Fruit fly (Drosophila melanogaster) whole organism, embryonic: Measurements from ENCODE around the gene Acat2.

Source experiments
- ATbp ChIP-seq: fragments of 200-800 bp; sonication (Bioruptor generic); optimal IDR thresholded peaks from 2 replicates; lab custom pipeline; 2017; ENCODE audit warnings: missing biosample characterization, mild to moderate bottlenecking, missing genetic modification characterization, missing genetic modification reagents
- Adf1 ChIP-seq: fragments of 200-800 bp; sonication (Bioruptor generic); IDR thresholded peaks from 2 replicates; pipeline ENCODE4 v1.3.6; 2022; ENCODE audit warnings: missing biosample characterization, missing genetic modification characterization
- Awh ChIP-seq: fragments of 200-800 bp; sonication (Bioruptor generic); IDR thresholded peaks from 2 replicates; pipeline ENCODE4, ENCODE4 v1.3.6; 2022; ENCODE audit warnings: missing biosample characterization, missing genetic modification characterization
- CG10267 ChIP-seq: fragments of 200-800 bp; sonication (Bioruptor generic); optimal IDR thresholded peaks from 2 replicates; lab custom pipeline; 2018; ENCODE audit warnings: missing biosample characterization, mild to moderate bottlenecking, missing genetic modification characterization, moderate library complexity
- CG10543 ChIP-seq: fragments of 200-800 bp; sonication (Bioruptor generic); optimal IDR thresholded peaks from 3 replicates; lab custom pipeline; 2017; ENCODE audit warnings: missing biosample characterization, mild to moderate bottlenecking, missing genetic modification characterization, moderate library complexity
- CG11093 ChIP-seq: fragments of 200-800 bp; sonication (Bioruptor generic); IDR thresholded peaks from 3 replicates; pipeline ENCODE4 v1.3.6; 2022; ENCODE audit warnings: missing biosample characterization, missing genetic modification characterization
- CG11695 ChIP-seq: fragments of 200-800 bp; sonication (Bioruptor generic); IDR thresholded peaks from 3 replicates; pipeline ENCODE4 v1.3.6; 2022; ENCODE audit warnings: missing biosample characterization, missing genetic modification characterization
- CG12769 ChIP-seq: fragments of 200-800 bp; sonication (Bioruptor generic); optimal IDR thresholded peaks from 2 replicates; lab custom pipeline; 2019; ENCODE audit warnings: missing biosample characterization, mild to moderate bottlenecking, missing genetic modification characterization, moderate library complexity
- CG13296 ChIP-seq: fragments of 200-800 bp; sonication (Bioruptor generic); optimal IDR thresholded peaks from 3 replicates; lab custom pipeline; 2018; ENCODE audit warnings: missing biosample characterization, mild to moderate bottlenecking, missing genetic modification characterization
- CG13624 ChIP-seq: fragments of 200-800 bp; sonication (Bioruptor generic); optimal IDR thresholded peaks from 2 replicates; lab custom pipeline; 2016; ENCODE audit warnings: missing biosample characterization, missing genetic modification characterization
- CG15514 ChIP-seq: fragments of 200-800 bp; sonication (Bioruptor generic); optimal IDR thresholded peaks from 3 replicates; lab custom pipeline; 2017; ENCODE audit warnings: missing biosample characterization, missing genetic modification characterization, mild to moderate bottlenecking, moderate library complexity, missing genetic modification reagents
- CG1603 ChIP-seq: fragments of 200-800 bp; sonication (Bioruptor generic); optimal IDR thresholded peaks from 2 replicates; lab custom pipeline; 2019; ENCODE audit warnings: missing biosample characterization, mild to moderate bottlenecking, missing genetic modification characterization, moderate library complexity
- CG17612 ChIP-seq: fragments of 200-800 bp; sonication (Bioruptor generic); IDR thresholded peaks from 2 replicates; pipeline ENCODE4 v1.3.6; 2022; ENCODE audit warnings: missing biosample characterization, missing genetic modification characterization
- CG2678 ChIP-seq: fragments of 200-800 bp; sonication (Bioruptor generic); optimal IDR thresholded peaks from 3 replicates; lab custom pipeline; 2019; ENCODE audit warnings: missing biosample characterization, mild to moderate bottlenecking, missing genetic modification characterization, moderate library complexity
- CG31224 ChIP-seq: fragments of 200-800 bp; sonication (Bioruptor generic); IDR thresholded peaks from 2 replicates; pipeline ENCODE4 v1.3.6; 2022; ENCODE audit warnings: missing biosample characterization, missing genetic modification characterization
- CG3281 ChIP-seq: fragments of 200-800 bp; sonication (Bioruptor generic); optimal IDR thresholded peaks from 3 replicates; lab custom pipeline; 2017; ENCODE audit warnings: missing biosample characterization, mild to moderate bottlenecking, missing genetic modification characterization
- CG5245 ChIP-seq: fragments of 200-800 bp; sonication (Bioruptor generic); optimal IDR thresholded peaks from 3 replicates; lab custom pipeline; 2016; ENCODE audit warnings: missing biosample characterization, missing genetic modification characterization
- CG6654 ChIP-seq: fragments of 200-800 bp; sonication (Bioruptor generic); optimal IDR thresholded peaks from 2 replicates; lab custom pipeline; 2017; ENCODE audit warnings: missing biosample characterization, mild to moderate bottlenecking, missing genetic modification characterization
- CG7786 ChIP-seq: fragments of 200-800 bp; sonication (Bioruptor generic); optimal IDR thresholded peaks from 2 replicates; lab custom pipeline; 2016; ENCODE audit warnings: missing biosample characterization, missing genetic modification characterization
- CHES-1-like ChIP-seq: fragments of 200-800 bp; sonication (Bioruptor generic); optimal IDR thresholded peaks from 2 replicates; lab custom pipeline; 2016; ENCODE audit warnings: missing biosample characterization, missing genetic modification characterization
- Camta ChIP-seq: fragments of 200-800 bp; sonication (Bioruptor generic); optimal IDR thresholded peaks from 2 replicates; lab custom pipeline; 2016; ENCODE audit warnings: missing biosample characterization, missing genetic modification characterization
- Deaf1 ChIP-seq: fragments of 200-800 bp; optimal IDR thresholded peaks from 3 replicates; lab custom pipeline; 2019; ENCODE audit warnings: missing biosample characterization, mild to moderate bottlenecking, missing genetic modification characterization, moderate library complexity
- Dek ChIP-seq: fragments of 200-800 bp; sonication (Bioruptor generic); optimal IDR thresholded peaks from 3 replicates; lab custom pipeline; 2019; ENCODE audit warnings: missing biosample characterization, mild to moderate bottlenecking, missing genetic modification characterization, moderate library complexity
- Dfd ChIP-seq, 2 experiments: fragments of >200 bp; optimal IDR thresholded peaks; 2 replicates each; lab custom pipeline; 2017; ENCODE audit warnings: missing biosample characterization in 2 of 2, missing genetic modification characterization in 2 of 2
- Ets65A ChIP-seq: fragments of 200-800 bp; sonication (Bioruptor generic); peaks from one replicate; lab custom pipeline; 2016; ENCODE audit warnings: missing biosample characterization, missing genetic modification characterization
- Ets97D ChIP-seq: fragments of 200-800 bp; sonication (Bioruptor generic); optimal IDR thresholded peaks from 3 replicates; lab custom pipeline; 2016; ENCODE audit warnings: missing biosample characterization, missing genetic modification characterization
- Fer1 ChIP-seq: fragments of 200-800 bp; sonication (Bioruptor generic); optimal IDR thresholded peaks from 2 replicates; lab custom pipeline; 2017; ENCODE audit warnings: missing biosample characterization, mild to moderate bottlenecking, missing genetic modification characterization
- Hr39 ChIP-seq: fragments of >200 bp; optimal IDR thresholded peaks from 2 replicates; lab custom pipeline; 2017
- Lim3 ChIP-seq: fragments of 200-800 bp; sonication (Bioruptor generic); IDR thresholded peaks from 2 replicates; pipeline ENCODE4 v1.3.6; 2022; ENCODE audit warnings: missing biosample characterization, missing genetic modification characterization
- Lpt ChIP-seq: fragments of >200 bp; optimal IDR thresholded peaks from 2 replicates; lab custom pipeline; 2018; ENCODE audit warnings: missing biosample characterization, missing genetic modification characterization
- MESR4 ChIP-seq: fragments of 200-800 bp; sonication (Bioruptor generic); optimal IDR thresholded peaks from 2 replicates; lab custom pipeline; 2018; ENCODE audit warnings: missing biosample characterization, mild to moderate bottlenecking, missing genetic modification characterization, moderate library complexity
- Nf-YC ChIP-seq: fragments of 200-800 bp; optimal IDR thresholded peaks from 3 replicates; lab custom pipeline; 2019; ENCODE audit warnings: missing biosample characterization, mild to moderate bottlenecking, missing genetic modification characterization, moderate library complexity
- Rfx ChIP-seq: fragments of 200-800 bp; sonication (Bioruptor generic); IDR thresholded peaks from 2 replicates; pipeline ENCODE4 v1.3.6; 2022; ENCODE audit warnings: missing biosample characterization, missing genetic modification characterization
- Sox102F ChIP-seq: fragments of 200-800 bp; sonication (Bioruptor generic); optimal IDR thresholded peaks from 2 replicates; lab custom pipeline; 2018; ENCODE audit warnings: missing biosample characterization, mild to moderate bottlenecking, missing genetic modification characterization, moderate library complexity
- YL-1 ChIP-seq: fragments of 200-800 bp; sonication (Bioruptor generic); optimal IDR thresholded peaks from 3 replicates; lab custom pipeline; 2017; ENCODE audit warnings: missing biosample characterization, mild to moderate bottlenecking, missing genetic modification characterization
- ash1 ChIP-seq: fragments of 200-800 bp; sonication (Bioruptor generic); optimal IDR thresholded peaks from 2 replicates; lab custom pipeline; 2018; ENCODE audit warnings: missing biosample characterization, mild to moderate bottlenecking, missing genetic modification characterization
- caup ChIP-seq: fragments of 200-800 bp; sonication (Bioruptor generic); optimal IDR thresholded peaks from 3 replicates; lab custom pipeline; 2017; ENCODE audit warnings: missing biosample characterization, mild to moderate bottlenecking, missing genetic modification characterization, moderate library complexity; ENCODE audit not compliant: severe bottlenecking
- dysf ChIP-seq: fragments of 200-800 bp; sonication (Bioruptor generic); IDR thresholded peaks from 3 replicates; pipeline ENCODE4 v1.3.6; 2022; ENCODE audit warnings: missing biosample characterization, missing genetic modification characterization
- fd3F ChIP-seq: fragments of 200-800 bp; sonication (Bioruptor generic); optimal IDR thresholded peaks from 2 replicates; lab custom pipeline; 2018; ENCODE audit warnings: missing biosample characterization, mild to moderate bottlenecking, missing genetic modification characterization, moderate library complexity
- gce ChIP-seq: fragments of 200-800 bp; sonication (Bioruptor generic); IDR thresholded peaks from 3 replicates; pipeline ENCODE4 v1.3.6; 2022; ENCODE audit warnings: missing biosample characterization, missing genetic modification characterization
- gfzf ChIP-seq: fragments of 200-800 bp; sonication (Bioruptor generic); optimal IDR thresholded peaks from 2 replicates; lab custom pipeline; 2016; ENCODE audit warnings: missing biosample characterization, mild to moderate bottlenecking, missing genetic modification characterization, moderate library complexity
- gro ChIP-seq: fragments of 200-800 bp; sonication (Bioruptor generic); optimal IDR thresholded peaks from 2 replicates; lab custom pipeline; 2016; ENCODE audit warnings: missing biosample characterization, missing genetic modification characterization
- jing ChIP-seq: fragments of 200-800 bp; sonication (Bioruptor generic); optimal IDR thresholded peaks from 2 replicates; lab custom pipeline; 2018; ENCODE audit warnings: missing biosample characterization, mild to moderate bottlenecking, missing genetic modification characterization
- kay ChIP-seq: fragments of 200-800 bp; sonication (Bioruptor generic); optimal IDR thresholded peaks from 2 replicates; lab custom pipeline; 2016; ENCODE audit warnings: missing biosample characterization, missing genetic modification characterization
- knrl ChIP-seq: fragments of 200-800 bp; sonication (Bioruptor generic); IDR thresholded peaks from 3 replicates; pipeline ENCODE4 v1.3.6; 2022; ENCODE audit warnings: missing biosample characterization, missing genetic modification characterization; ENCODE audit not compliant: partially characterized antibody
- lab ChIP-seq: fragments of 200-800 bp; sonication (Bioruptor generic); optimal IDR thresholded peaks from 3 replicates; lab custom pipeline; 2017; ENCODE audit warnings: missing biosample characterization, missing genetic modification characterization, mild to moderate bottlenecking, moderate library complexity, missing genetic modification reagents
- pan ChIP-seq, 4 experiments: fragments of >200 bp in 3 of 4; fragments of 200-800 bp in 1 of 4; sonication (Bioruptor generic) in 1 of 4; optimal IDR thresholded peaks in 3 of 4; IDR thresholded peaks in 1 of 4; 2 replicates each; pipeline versions ENCODE4 v1.3.6 to Lab custom; 2017 to 2022; ENCODE audit warnings: missing biosample characterization in 2 of 4, missing genetic modification characterization in 2 of 4, mixed read lengths in 1 of 4
- pros ChIP-seq: fragments of 200-800 bp; sonication (Bioruptor generic); optimal IDR thresholded peaks from 3 replicates; lab custom pipeline; 2019; ENCODE audit warnings: missing biosample characterization, mild to moderate bottlenecking, missing genetic modification characterization, moderate library complexity
- sisA ChIP-seq: fragments of 200-800 bp; sonication (Bioruptor generic); IDR thresholded peaks from 2 replicates; pipeline ENCODE4 v1.3.6; 2022; ENCODE audit warnings: missing biosample characterization, missing genetic modification characterization
- wdn ChIP-seq: fragments of 200-800 bp; sonication (Bioruptor generic); IDR thresholded peaks from 2 replicates; pipeline ENCODE4 v1.3.6; 2022; ENCODE audit warnings: missing biosample characterization, missing genetic modification characterization

Acat2 gene

DNA sequence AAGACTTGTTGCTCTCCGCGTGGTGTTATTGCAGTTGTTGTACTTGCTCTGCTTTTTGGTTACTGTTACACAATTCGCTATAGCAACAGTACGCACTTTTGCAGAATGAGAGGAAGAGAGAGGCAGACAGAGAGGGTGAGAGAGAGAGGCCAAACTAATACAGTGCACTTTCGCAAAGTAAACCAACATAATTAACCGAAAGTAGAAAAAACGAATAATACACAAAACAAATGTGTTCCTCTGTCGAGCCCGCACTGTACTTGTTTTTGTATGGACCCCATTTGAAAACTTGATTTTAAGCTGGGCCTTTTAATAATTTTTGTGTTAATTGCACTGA is 32.7 kb downstream of the Acat2 start (continued):
- TF ChIP-seq CG10543 = no peak
- TF ChIP-seq MESR4 (GFP tag; lab: Kevin White, UChicago) = no peak
- no peak for TF ChIP-seq Lpt (GFP tag; lab: Kevin White, UChicago)
- 0 out of 3 replicates have a peak, but pooled peaks have one; percentile 25 for TF ChIP-seq CG11093 (GFP tag; lab: Robert Waterston, UW)
- TF ChIP-seq Deaf1 (tag; lab: Kevin White, UChicago) = no peak
- 0 out of 2 replicates have a peak, but pooled peaks have one; percentile 29 for TF ChIP-seq CG17612
- peak; percentile 66 for TF ChIP-seq Fer1 (GFP tag; lab: Kevin White, UChicago)
- peak; percentile 54 for TF ChIP-seq CG31224
- TF ChIP-seq Ets65A (GFP tag; lab: Kevin White, UChicago) = peak; percentile 77
- TF ChIP-seq YL-1 (GFP tag; lab: Kevin White, UChicago) = no peak
- TF ChIP-seq CG11695 = 0 out of 3 replicates have a peak, but pooled peaks have one; percentile 33
- no peak for TF ChIP-seq CG6654 (GFP tag; lab: Kevin White, UChicago)
- no peak for TF ChIP-seq gfzf
- TF ChIP-seq CG7786 = peak; percentile 49
- no peak for TF ChIP-seq Dfd (GFP tag; optimal IDR thresholded peaks at IDR 0.05; lab: Kevin White, UChicago)
- peak; percentile 58 for TF ChIP-seq CG12769 (tag; lab: Kevin White, UChicago)
- peak; percentile 40 for TF ChIP-seq CG15514 (GFP tag; lab: Kevin White, UChicago)
- TF ChIP-seq Adf1 (GFP tag; lab: Robert Waterston, UW) = peak; percentile 9; the same call in 1 of the 2 replicates
- peak; percentile 37 for TF ChIP-seq Dek
- peak; percentile 19 for TF ChIP-seq CG3281
- TF ChIP-seq gro (GFP tag; lab: Kevin White, UChicago) = peak; percentile 40
- TF ChIP-seq CG1603 (tag; lab: Kevin White, UChicago) = peak; percentile 36
- TF ChIP-seq CG13296 (GFP tag; lab: Kevin White, UChicago) = peak; percentile 55
- TF ChIP-seq caup (GFP tag; lab: Kevin White, UChicago) = peak; percentile 50
- peak; percentile 0 for TF ChIP-seq ATbp (GFP tag; lab: Kevin White, UChicago)
- TF ChIP-seq Camta (GFP tag; lab: Kevin White, UChicago) = peak; percentile 27
- no peak for TF ChIP-seq ash1
- TF ChIP-seq Hr39 = no peak
- no peak for TF ChIP-seq pan (optimal IDR thresholded peaks at IDR 0.05; lab: Kevin White, UChicago)
- TF ChIP-seq pan (GFP tag; optimal IDR thresholded peaks at IDR 0.05 in 1 of 2, IDR thresholded peaks at IDR 0.05 in 1 of 2) = peak in 1 of 2 experiments; percentile 76
- 0 out of 2 replicates have a peak, but pooled peaks have one; percentile 9 for TF ChIP-seq wdn (GFP tag; lab: Robert Waterston, UW)
- TF ChIP-seq dysf (GFP tag; lab: Robert Waterston, UW) = peak; percentile 63; the same call in 1 of the 3 replicates
- TF ChIP-seq Ets97D (GFP tag; lab: Kevin White, UChicago) = no peak
- peak; percentile 39 for TF ChIP-seq CG2678
- TF ChIP-seq fd3F (GFP tag; lab: Kevin White, UChicago) = peak; percentile 42
- TF ChIP-seq CG10267 (tag; lab: Kevin White, UChicago) = peak; percentile 4
- peak; percentile 84 for TF ChIP-seq Rfx (GFP tag; lab: Robert Waterston, UW)
- TF ChIP-seq lab (GFP tag; lab: Kevin White, UChicago) = peak; percentile 81
- peak; percentile 26; the same call in 1 of the 2 replicates for TF ChIP-seq sisA (GFP tag; lab: Robert Waterston, UW)
- TF ChIP-seq Awh = 0 out of 2 replicates have a peak, but pooled peaks have one; percentile 30
- no peak for TF ChIP-seq CHES-1-like (GFP tag; lab: Kevin White, UChicago)
- 0 out of 2 replicates have a peak, but pooled peaks have one; percentile 17 for TF ChIP-seq Lim3 (GFP tag; lab: Robert Waterston, UW)
- no peak for TF ChIP-seq jing (GFP tag; lab: Kevin White, UChicago)
- TF ChIP-seq Nf-YC = no peak
- TF ChIP-seq knrl = no peak
- TF ChIP-seq pros (GFP tag; lab: Kevin White, UChicago) = no peak
- peak; percentile 35 for TF ChIP-seq CG5245 (GFP tag; lab: Kevin White, UChicago)
- peak; percentile 19 for TF ChIP-seq Sox102F (GFP tag; lab: Kevin White, UChicago)
- no peak; the same call in 2 of the 3 replicates for TF ChIP-seq gce
- TF ChIP-seq kay (GFP tag; lab: Kevin White, UChicago) = peak; percentile 42
- TF ChIP-seq CG13624 (GFP tag; lab: Kevin White, UChicago) = peak; percentile 69
